Fruit fly (Drosophila melanogaster): ENCODE measurements around the gene dmrt99B.
A peak's percentile ranks its signal among the peaks of the same experiment; 100 is the strongest.

The dmrt99B gene

dm6 chr3R:29696359-29696758 is 4.0 kb downstream of the dmrt99B start:
- TF ChIP-seq Atf6 (GFP tag; IDR thresholded peaks at IDR 0.05) (no peak), CG11456 (GFP tag; IDR thresholded peaks at IDR 0.05) (no peak), Xbp1 (GFP tag; optimal IDR thresholded peaks at IDR 0.05) (peak; percentile 23), D19A (tag; optimal IDR thresholded peaks at IDR 0.05) (no peak), fd102C (GFP tag; optimal IDR thresholded peaks at IDR 0.05) (peak; percentile 28), sob (GFP tag; IDR thresholded peaks at IDR 0.05) (peak; percentile 9; the same call in 1 of the 2 replicates), Nf-YB (GFP tag; optimal IDR thresholded peaks at IDR 0.05) (peak; percentile 17), crc (GFP tag; optimal IDR thresholded peaks at IDR 0.05) (no peak), CG8944 (GFP tag; optimal IDR thresholded peaks at IDR 0.05) (no peak), CG4617 (GFP tag; optimal IDR thresholded peaks at IDR 0.05; ENCODE audit: borderline replicate concordance) (no peak), CG8281 (tag; optimal IDR thresholded peaks at IDR 0.05) (no peak), zfh1 (GFP tag; IDR thresholded peaks at IDR 0.05) (peak; percentile 77), CG32772 (GFP tag; IDR thresholded peaks at IDR 0.05) (0 out of 2 replicates have a peak, but pooled peaks have one; percentile 25), Ada2b (GFP tag; IDR thresholded peaks at IDR 0.05) (0 out of 2 replicates have a peak, but pooled peaks have one; percentile 7), CG6689 (GFP tag; IDR thresholded peaks at IDR 0.05) (0 out of 2 replicates have a peak, but pooled peaks have one; percentile 20), Mrtf (GFP tag; IDR thresholded peaks at IDR 0.05) (no peak), Awh (GFP tag; IDR thresholded peaks at IDR 0.05) (no peak), CG34422 (GFP tag; IDR thresholded peaks at IDR 0.05) (0 out of 3 replicates have a peak, but pooled peaks have one; percentile 11), Antp (GFP tag; optimal IDR thresholded peaks at IDR 0.05) (no peak), CG31388 (GFP tag; optimal IDR thresholded peaks at IDR 0.05) (no peak), gsb-n (tag; optimal IDR thresholded peaks at IDR 0.05) (peak; percentile 14), zen2 (GFP tag; IDR thresholded peaks at IDR 0.05; ENCODE audit: partially characterized antibody) (no peak), trem (tag; optimal IDR thresholded peaks at IDR 0.05) (peak; percentile 27), CG17612 (GFP tag; IDR thresholded peaks at IDR 0.05) (no peak), sd (tag; optimal IDR thresholded peaks at IDR 0.05) (no peak), zen (tag; optimal IDR thresholded peaks at IDR 0.05) (peak; percentile 75), hth (optimal IDR thresholded peaks at IDR 0.05) (no peak), CG12391 (tag; optimal IDR thresholded peaks at IDR 0.05) (peak; percentile 37), ara (GFP tag; IDR thresholded peaks at IDR 0.05) (peak; percentile 38; the same call in 1 of the 2 replicates), pnt (GFP tag; optimal IDR thresholded peaks at IDR 0.05) (peak; percentile 29), CG3407 (GFP tag; optimal IDR thresholded peaks at IDR 0.05) (no peak), CG14710 (tag; optimal IDR thresholded peaks at IDR 0.05) (peak; percentile 38), dmrt11E (tag; optimal IDR thresholded peaks at IDR 0.05) (peak; percentile 71), CG4360 (GFP tag; IDR thresholded peaks at IDR 0.05) (0 out of 2 replicates have a peak, but pooled peaks have one; percentile 15), CG16863 (GFP tag; optimal IDR thresholded peaks at IDR 0.05) (no peak), cwo (GFP tag; optimal IDR thresholded peaks at IDR 0.05) (no peak), CG10979 (tag; optimal IDR thresholded peaks at IDR 0.05) (peak; percentile 65), sens (GFP tag) (peak; percentile 89), ac (GFP tag; optimal IDR thresholded peaks at IDR 0.05) (peak; percentile 16), mirr (GFP tag; optimal IDR thresholded peaks at IDR 0.05) (no peak), bsh (GFP tag; optimal IDR thresholded peaks at IDR 0.05) (peak in 1 of 2 experiments; percentile 32), CG4404 (GFP tag; IDR thresholded peaks at IDR 0.05) (peak; percentile 67), CG15479 (GFP tag; optimal IDR thresholded peaks at IDR 0.05) (no peak), tll (GFP tag; optimal IDR thresholded peaks at IDR 0.05) (no peak), HHEX (GFP tag; optimal IDR thresholded peaks at IDR 0.05) (no peak), al (GFP tag; IDR thresholded peaks at IDR 0.05) (no peak), CG4820 (GFP tag; optimal IDR thresholded peaks at IDR 0.05) (peak; percentile 30), Elba2 (GFP tag; optimal IDR thresholded peaks at IDR 0.05) (peak; percentile 40), sima (GFP tag; optimal IDR thresholded peaks at IDR 0.05) (no peak), ken (GFP tag; IDR thresholded peaks at IDR 0.05) (0 out of 3 replicates have a peak, but pooled peaks have one; percentile 16), usp (GFP tag; optimal IDR thresholded peaks at IDR 0.05) (no peak)

All from whole organism, embryonic.